Worm (Caenorhabditis elegans) whole organism, late embryonic: Measurements from ENCODE around the gene toh-1.

Source experiments
- sox-4 ChIP-seq: sonication (generic microtip); optimal IDR thresholded peaks from 2 replicates; lab custom pipeline; 2017; ENCODE audit warnings: mild to moderate bottlenecking, missing genetic modification characterization, inconsistent platforms, missing compliant biosample characterization
- tbx-2 ChIP-seq: sonication (generic microtip); optimal IDR thresholded peaks from 2 replicates; lab custom pipeline; 2016; ENCODE audit warnings: missing genetic modification characterization, missing compliant biosample characterization
- unc-3 ChIP-seq, 2 experiments: fragments of 200-800 bp in 1 of 2; sonication (Bioruptor generic) in 1 of 2; sonication (generic microtip) in 1 of 2; conservative IDR thresholded peaks in 1 of 2; optimal IDR thresholded peaks in 1 of 2; 2 replicates each; pipeline versions ENCODE4 v1.3.6 to Lab custom; 2016 to 2022; ENCODE audit warnings: missing compliant biosample characterization in 2 of 2, missing genetic modification characterization in 2 of 2, missing genetic modification reagents in 1 of 2

DNA sequence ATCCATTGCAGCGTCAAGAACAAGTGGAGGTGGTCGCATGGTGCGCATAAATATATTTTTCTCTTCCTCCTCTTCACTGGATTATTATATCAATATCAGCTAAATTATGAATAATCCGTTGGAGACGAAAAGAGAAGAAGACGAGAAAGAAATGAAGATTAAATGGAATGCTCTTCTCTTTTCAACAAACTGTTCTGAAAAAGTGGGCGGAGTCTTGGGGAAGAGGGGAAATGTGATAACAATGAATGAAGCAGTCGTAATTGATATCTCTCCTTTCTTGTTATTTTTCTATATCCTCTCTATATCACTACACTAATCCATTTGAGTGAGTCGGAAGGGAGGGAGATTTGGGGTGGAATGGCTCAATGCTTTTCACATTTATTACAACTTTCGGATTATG, 49.5 kb downstream of the toh-1 start, which contains the start of gene arcp-1:
- no peak for TF ChIP-seq unc-3 (GFP tag; conservative IDR thresholded peaks at IDR 0.05; lab: Robert Waterston, UW)
- TF ChIP-seq unc-3 (tag; optimal IDR thresholded peaks at IDR 0.05; lab: Kevin White, UChicago): no peak
- no peak for TF ChIP-seq tbx-2 (tag; lab: Kevin White, UChicago)
- no peak for TF ChIP-seq sox-4 (tag; lab: Kevin White, UChicago)
